Fruit fly (Drosophila melanogaster) whole organism, embryonic: ENCODE results near the gene CG34135.

Experiments used
- Abd-B ChIP-seq: fragments of 200-800 bp; sonication (Bioruptor generic); optimal IDR thresholded peaks from 2 replicates; lab custom pipeline; 2018; ENCODE audit warnings: missing biosample characterization, mild to moderate bottlenecking, missing genetic modification characterization, moderate library complexity
- B-H2 ChIP-seq: fragments of 200-800 bp; sonication (Bioruptor generic); optimal IDR thresholded peaks from 2 replicates; lab custom pipeline; 2018; ENCODE audit warnings: missing biosample characterization, mild to moderate bottlenecking, missing genetic modification characterization
- CG10565 ChIP-seq: fragments of 200-800 bp; sonication (Bioruptor generic); optimal IDR thresholded peaks from 3 replicates; lab custom pipeline; 2016; ENCODE audit warnings: missing biosample characterization, mild to moderate bottlenecking, missing genetic modification characterization
- CG12391 ChIP-seq: fragments of 200-800 bp; sonication (Bioruptor generic); optimal IDR thresholded peaks from 3 replicates; lab custom pipeline; 2018; ENCODE audit warnings: missing biosample characterization, mild to moderate bottlenecking, missing genetic modification characterization, moderate library complexity
- CG13775 ChIP-seq: fragments of 200-800 bp; sonication (Bioruptor generic); optimal IDR thresholded peaks from 3 replicates; lab custom pipeline; 2017; ENCODE audit warnings: missing biosample characterization, mild to moderate bottlenecking, missing genetic modification characterization
- CG14050 ChIP-seq: fragments of 200-800 bp; sonication (Bioruptor generic); IDR thresholded peaks from 3 replicates; pipeline ENCODE4 v1.3.6; 2022; ENCODE audit warnings: missing biosample characterization, missing genetic modification characterization
- CG14667 ChIP-seq: fragments of 200-800 bp; sonication (Bioruptor generic); IDR thresholded peaks from 2 replicates; pipeline ENCODE4 v1.3.6; 2022; ENCODE audit warnings: missing biosample characterization, missing genetic modification characterization
- CG1602 ChIP-seq: fragments of 200-800 bp; sonication (Bioruptor generic); optimal IDR thresholded peaks from 3 replicates; lab custom pipeline; 2016; ENCODE audit warnings: missing biosample characterization, missing genetic modification characterization
- CG1647 ChIP-seq: fragments of 200-800 bp; sonication (Bioruptor generic); optimal IDR thresholded peaks from 3 replicates; lab custom pipeline; 2016; ENCODE audit warnings: missing biosample characterization, missing genetic modification characterization
- CG1792 ChIP-seq: fragments of 200-800 bp; sonication (Bioruptor generic); optimal IDR thresholded peaks from 2 replicates; lab custom pipeline; 2016; ENCODE audit warnings: missing biosample characterization, missing genetic modification characterization
- CG18476 ChIP-seq: fragments of 200-800 bp; sonication (Bioruptor generic); optimal IDR thresholded peaks from 2 replicates; lab custom pipeline; 2016; ENCODE audit warnings: missing biosample characterization, mild to moderate bottlenecking, missing genetic modification characterization
- CG2116 ChIP-seq: fragments of 200-800 bp; sonication (Bioruptor generic); optimal IDR thresholded peaks from 3 replicates; lab custom pipeline; 2018; ENCODE audit warnings: missing biosample characterization, mild to moderate bottlenecking, missing genetic modification characterization
- CG2678 ChIP-seq: fragments of 200-800 bp; sonication (Bioruptor generic); optimal IDR thresholded peaks from 3 replicates; lab custom pipeline; 2019; ENCODE audit warnings: missing biosample characterization, mild to moderate bottlenecking, missing genetic modification characterization, moderate library complexity
- CG3065 ChIP-seq: fragments of 200-800 bp; sonication (Bioruptor generic); optimal IDR thresholded peaks from 2 replicates; lab custom pipeline; 2016; ENCODE audit warnings: missing biosample characterization, missing genetic modification characterization
- CG31224 ChIP-seq: fragments of 200-800 bp; sonication (Bioruptor generic); IDR thresholded peaks from 2 replicates; pipeline ENCODE4 v1.3.6; 2022; ENCODE audit warnings: missing biosample characterization, missing genetic modification characterization
- CG3838 ChIP-seq: fragments of 200-800 bp; sonication (Bioruptor generic); optimal IDR thresholded peaks from 3 replicates; lab custom pipeline; 2016; ENCODE audit warnings: missing biosample characterization, missing genetic modification characterization
- CG4328 ChIP-seq: fragments of 200-800 bp; sonication (Bioruptor generic); optimal IDR thresholded peaks from 3 replicates; lab custom pipeline; 2017; ENCODE audit warnings: missing biosample characterization, missing genetic modification reagents, missing genetic modification characterization
- CG4707 ChIP-seq: fragments of 200-800 bp; sonication (Bioruptor generic); optimal IDR thresholded peaks from 2 replicates; lab custom pipeline; 2018; ENCODE audit warnings: missing biosample characterization, mild to moderate bottlenecking, missing genetic modification characterization, moderate library complexity
- CG7928 ChIP-seq: fragments of 200-800 bp; sonication (Bioruptor generic); optimal IDR thresholded peaks from 2 replicates; lab custom pipeline; 2017; ENCODE audit warnings: missing biosample characterization, mild to moderate bottlenecking, missing genetic modification characterization
- Dp ChIP-seq: fragments of 200-800 bp; sonication (Bioruptor generic); optimal IDR thresholded peaks from 2 replicates; lab custom pipeline; 2018; ENCODE audit warnings: missing biosample characterization, mild to moderate bottlenecking, missing genetic modification characterization, moderate library complexity
- E2f2 ChIP-seq: fragments of 200-800 bp; sonication (Bioruptor generic); IDR thresholded peaks from 2 replicates; pipeline ENCODE4 v1.3.6; 2022; ENCODE audit warnings: missing biosample characterization, missing genetic modification characterization
- Ets97D ChIP-seq: fragments of 200-800 bp; sonication (Bioruptor generic); optimal IDR thresholded peaks from 3 replicates; lab custom pipeline; 2016; ENCODE audit warnings: missing biosample characterization, missing genetic modification characterization
- HHEX ChIP-seq: fragments of 200-800 bp; sonication (Bioruptor generic); optimal IDR thresholded peaks from 3 replicates; lab custom pipeline; 2017; ENCODE audit warnings: missing biosample characterization, mild to moderate bottlenecking, missing genetic modification characterization, missing genetic modification reagents
- HLH54F ChIP-seq: fragments of 200-800 bp; sonication (Bioruptor generic); optimal IDR thresholded peaks from 3 replicates; lab custom pipeline; 2016; ENCODE audit warnings: missing biosample characterization, missing genetic modification characterization
- Jarid2 ChIP-seq: fragments of 200-800 bp; sonication (Bioruptor generic); optimal IDR thresholded peaks from 3 replicates; lab custom pipeline; 2017; ENCODE audit warnings: mild to moderate bottlenecking, missing biosample characterization, missing genetic modification reagents, missing genetic modification characterization
- Ravus ChIP-seq: fragments of 200-800 bp; sonication (Bioruptor generic); IDR thresholded peaks from 2 replicates; pipeline ENCODE4 v1.3.6; 2022; ENCODE audit warnings: missing biosample characterization, missing genetic modification characterization
- Scr ChIP-seq: fragments of 200-800 bp; sonication (Bioruptor generic); IDR thresholded peaks from 2 replicates; pipeline ENCODE4 v1.3.6; 2022; ENCODE audit warnings: missing biosample characterization, missing genetic modification characterization; ENCODE audit not compliant: partially characterized antibody
- Vsx1 ChIP-seq: fragments of 200-800 bp; sonication (Bioruptor generic); optimal IDR thresholded peaks from 2 replicates; lab custom pipeline; 2017; ENCODE audit warnings: missing biosample characterization, mild to moderate bottlenecking, missing genetic modification characterization, missing genetic modification reagents
- ase ChIP-seq: fragments of 200-800 bp; sonication (Bioruptor generic); IDR thresholded peaks from 3 replicates; pipeline ENCODE4 v1.3.6; 2022; ENCODE audit warnings: missing biosample characterization, missing genetic modification characterization
- chn ChIP-seq: fragments of 200-800 bp; sonication (Bioruptor generic); optimal IDR thresholded peaks from 2 replicates; lab custom pipeline; 2016; ENCODE audit warnings: missing biosample characterization, missing genetic modification characterization
- croc ChIP-seq: fragments of 200-800 bp; sonication (Bioruptor generic); conservative IDR thresholded peaks from 3 replicates; pipeline ENCODE4 v1.3.6; 2022; ENCODE audit warnings: missing biosample characterization, missing genetic modification characterization
- disco-r ChIP-seq: fragments of 200-800 bp; sonication (Bioruptor generic); optimal IDR thresholded peaks from 2 replicates; lab custom pipeline; 2016; ENCODE audit warnings: missing biosample characterization, missing genetic modification characterization
- dmrt11E ChIP-seq: fragments of 200-800 bp; sonication (Bioruptor generic); optimal IDR thresholded peaks from 3 replicates; lab custom pipeline; 2018; ENCODE audit warnings: missing biosample characterization, mild to moderate bottlenecking, missing genetic modification characterization, moderate library complexity
- fd102C ChIP-seq: fragments of 200-800 bp; sonication (Bioruptor generic); optimal IDR thresholded peaks from 2 replicates; lab custom pipeline; 2018; ENCODE audit warnings: missing biosample characterization, mild to moderate bottlenecking, missing genetic modification characterization, moderate library complexity
- fu2 ChIP-seq: fragments of 200-800 bp; sonication (Bioruptor generic); optimal IDR thresholded peaks from 2 replicates; lab custom pipeline; 2016; ENCODE audit warnings: missing biosample characterization, missing genetic modification characterization
- gce ChIP-seq: fragments of 200-800 bp; sonication (Bioruptor generic); IDR thresholded peaks from 3 replicates; pipeline ENCODE4 v1.3.6; 2022; ENCODE audit warnings: missing biosample characterization, missing genetic modification characterization
- gfzf ChIP-seq: fragments of 200-800 bp; sonication (Bioruptor generic); optimal IDR thresholded peaks from 2 replicates; lab custom pipeline; 2016; ENCODE audit warnings: missing biosample characterization, mild to moderate bottlenecking, missing genetic modification characterization, moderate library complexity
- gro ChIP-seq: fragments of 200-800 bp; sonication (Bioruptor generic); optimal IDR thresholded peaks from 2 replicates; lab custom pipeline; 2016; ENCODE audit warnings: missing biosample characterization, missing genetic modification characterization
- hth ChIP-seq: fragments of >200 bp; optimal IDR thresholded peaks from 2 replicates; lab custom pipeline; 2017; ENCODE audit warnings: inconsistent platforms
- jing ChIP-seq: fragments of 200-800 bp; sonication (Bioruptor generic); optimal IDR thresholded peaks from 2 replicates; lab custom pipeline; 2018; ENCODE audit warnings: missing biosample characterization, mild to moderate bottlenecking, missing genetic modification characterization
- jumu ChIP-seq: fragments of 200-800 bp; sonication (Bioruptor generic); optimal IDR thresholded peaks from 3 replicates; lab custom pipeline; 2016; ENCODE audit warnings: missing biosample characterization, missing genetic modification characterization
- ken ChIP-seq: fragments of 200-800 bp; sonication (Bioruptor generic); IDR thresholded peaks from 3 replicates; pipeline ENCODE4 v1.3.6; 2022; ENCODE audit warnings: missing biosample characterization, missing genetic modification characterization
- oc ChIP-seq: fragments of 200-800 bp; sonication (Bioruptor generic); optimal IDR thresholded peaks from 2 replicates; lab custom pipeline; 2018; ENCODE audit warnings: missing biosample characterization, mild to moderate bottlenecking, missing genetic modification characterization, moderate library complexity
- sd ChIP-seq: fragments of 200-800 bp; sonication (Bioruptor generic); optimal IDR thresholded peaks from 3 replicates; lab custom pipeline; 2018; ENCODE audit warnings: missing biosample characterization, mild to moderate bottlenecking, missing genetic modification characterization, moderate library complexity
- sens ChIP-seq: fragments of 200-800 bp; sonication (Bioruptor generic); peaks from one replicate; lab custom pipeline; 2016; ENCODE audit warnings: missing biosample characterization, missing genetic modification characterization
- sim ChIP-seq: fragments of 200-800 bp; sonication (Bioruptor generic); IDR thresholded peaks from 2 replicates; pipeline ENCODE4 v1.3.6; 2022; ENCODE audit warnings: missing biosample characterization, missing genetic modification characterization
- stwl ChIP-seq: fragments of 200-800 bp; sonication (Bioruptor generic); optimal IDR thresholded peaks from 3 replicates; lab custom pipeline; 2018; ENCODE audit warnings: missing biosample characterization, mild to moderate bottlenecking, missing genetic modification characterization, moderate library complexity
- tup ChIP-seq: fragments of 200-800 bp; sonication (Bioruptor generic); optimal IDR thresholded peaks from 2 replicates; lab custom pipeline; 2016; ENCODE audit warnings: missing biosample characterization, mild to moderate bottlenecking, missing genetic modification characterization, moderate library complexity
- twi ChIP-seq: fragments of 200-800 bp; optimal IDR thresholded peaks from 2 replicates; lab custom pipeline; 2019; ENCODE audit warnings: missing biosample characterization, mild to moderate bottlenecking, missing genetic modification characterization, moderate library complexity

CG34135 gene

DNA sequence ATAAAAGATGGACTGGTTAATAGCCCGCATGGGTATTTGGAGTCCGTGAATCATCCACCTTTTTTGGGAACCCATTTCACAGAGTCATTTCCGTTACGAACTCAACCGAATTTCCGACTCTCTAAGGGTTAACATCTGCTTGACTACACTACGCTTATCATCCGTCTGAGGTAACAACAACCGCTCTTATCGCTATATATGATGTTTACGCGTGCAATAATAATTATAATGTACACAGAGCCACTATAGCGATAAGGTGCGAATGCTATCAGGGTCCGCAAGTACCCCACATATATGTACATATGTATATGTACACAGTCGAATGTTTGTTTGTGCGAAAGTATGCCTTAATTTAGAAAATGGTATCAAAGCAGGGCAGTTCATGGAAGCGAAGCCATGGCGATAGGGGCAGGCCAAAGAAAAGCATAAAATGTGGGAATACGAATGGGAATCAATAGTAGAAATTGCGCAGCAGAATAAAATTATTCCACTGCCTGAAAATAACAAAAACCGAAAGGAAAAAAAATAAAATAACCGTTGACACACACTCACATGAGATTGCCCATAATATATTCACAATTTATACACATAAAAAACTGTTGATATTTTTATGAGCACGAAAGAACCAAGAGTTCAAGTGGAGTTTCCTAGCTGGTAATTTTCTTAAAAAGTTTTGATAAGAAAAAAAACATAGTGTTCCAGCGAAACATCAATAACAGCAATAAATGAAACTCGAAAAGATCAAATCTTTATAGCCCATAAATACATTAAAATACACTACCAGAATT lies 42.6 kb upstream of the CG34135 start (continued):
- peak; percentile 22 for TF ChIP-seq Ets97D (GFP tag; lab: Kevin White, UChicago)
- peak; percentile 81 for TF ChIP-seq CG3838
- TF ChIP-seq croc = peak; percentile 22; the same call in 1 of the 3 replicates
- peak; percentile 93 for TF ChIP-seq HHEX (GFP tag; lab: Kevin White, UChicago)
- TF ChIP-seq jumu (GFP tag; lab: Kevin White, UChicago) = peak; percentile 38
- peak; percentile 48; the same call in 1 of the 3 replicates for TF ChIP-seq CG14050 (GFP tag; lab: Robert Waterston, UW)
- peak; percentile 80 for TF ChIP-seq twi
- TF ChIP-seq hth (lab: Kevin White, UChicago) = no peak
- 0 out of 2 replicates have a peak, but pooled peaks have one; percentile 53 for TF ChIP-seq sim (GFP tag; lab: Robert Waterston, UW)
- peak; percentile 18 for TF ChIP-seq CG13775
- TF ChIP-seq CG4707 = peak; percentile 95
- peak; percentile 63 for TF ChIP-seq CG18476 (GFP tag; lab: Kevin White, UChicago)
- TF ChIP-seq CG4328 = peak; percentile 93
- TF ChIP-seq sd (tag; lab: Kevin White, UChicago) = peak; percentile 78
- peak; percentile 1 for TF ChIP-seq Dp (GFP tag; lab: Kevin White, UChicago)
- TF ChIP-seq HLH54F (GFP tag; lab: Kevin White, UChicago) = peak; percentile 59
- TF ChIP-seq CG31224 (GFP tag; lab: Robert Waterston, UW) = peak; percentile 64
- peak; percentile 93 for TF ChIP-seq B-H2 (GFP tag; lab: Kevin White, UChicago)
- TF ChIP-seq Scr (GFP tag; lab: Robert Waterston, UW) = no peak
- TF ChIP-seq CG1602 = peak; percentile 66
- peak; percentile 3 for TF ChIP-seq stwl (tag; lab: Kevin White, UChicago)
- 0 out of 2 replicates have a peak, but pooled peaks have one; percentile 0 for TF ChIP-seq Ravus (GFP tag; lab: Robert Waterston, UW)
- TF ChIP-seq CG2116 (GFP tag; lab: Kevin White, UChicago) = peak; percentile 52
- peak; percentile 72 for TF ChIP-seq Abd-B (GFP tag; lab: Kevin White, UChicago)
- peak; percentile 74 for TF ChIP-seq Jarid2 (GFP tag; lab: Kevin White, UChicago)
- TF ChIP-seq Vsx1 (GFP tag; lab: Kevin White, UChicago) = peak; percentile 94
- peak; percentile 87 for TF ChIP-seq oc (tag; lab: Kevin White, UChicago)
- TF ChIP-seq gce (GFP tag; lab: Robert Waterston, UW) = peak; percentile 84
- TF ChIP-seq CG1792 (GFP tag; lab: Kevin White, UChicago) = peak; percentile 87
- TF ChIP-seq CG10565 (GFP tag; lab: Kevin White, UChicago) = no peak
- TF ChIP-seq ase (GFP tag; lab: Robert Waterston, UW) = peak; percentile 61; the same call in 2 of the 3 replicates
- peak; percentile 82 for TF ChIP-seq CG2678
- TF ChIP-seq CG12391 (tag; lab: Kevin White, UChicago) = peak; percentile 53
- TF ChIP-seq CG1647 = peak; percentile 73
- TF ChIP-seq jing (GFP tag; lab: Kevin White, UChicago) = peak; percentile 15
- peak; percentile 38 for TF ChIP-seq chn (GFP tag; lab: Kevin White, UChicago)
- TF ChIP-seq fd102C = peak; percentile 86
- TF ChIP-seq CG3065 (GFP tag; lab: Kevin White, UChicago) = peak; percentile 71
- TF ChIP-seq E2f2 (GFP tag; lab: Robert Waterston, UW) = peak; percentile 54; the same call in 1 of the 2 replicates
- TF ChIP-seq dmrt11E (tag; lab: Kevin White, UChicago) = peak; percentile 77
- peak; percentile 14 for TF ChIP-seq fu2 (GFP tag; lab: Kevin White, UChicago)
- TF ChIP-seq CG7928 = peak; percentile 48
- no peak for TF ChIP-seq gfzf (GFP tag; lab: Kevin White, UChicago)
- no peak for TF ChIP-seq CG14667 (GFP tag; lab: Robert Waterston, UW)
- peak; percentile 92 for TF ChIP-seq sens (GFP tag; lab: Kevin White, UChicago)
- TF ChIP-seq gro = peak; percentile 88
- peak; percentile 89 for TF ChIP-seq tup (GFP tag; lab: Kevin White, UChicago)
- TF ChIP-seq disco-r (GFP tag; lab: Kevin White, UChicago) = peak; percentile 80
- TF ChIP-seq ken (GFP tag; lab: Robert Waterston, UW) = peak; percentile 55; the same call in 1 of the 3 replicates
